Worm (Caenorhabditis elegans) whole organism, young adult: Measurements from ENCODE around the gene Y45F10D.16.

ENCODE experiments used
- B0336.3 ChIP-seq: fragments of 200-800 bp; sonication (Bioruptor generic); IDR thresholded peaks from 2 replicates; pipeline ENCODE4 v1.3.6; 2022; ENCODE audit warnings: missing genetic modification characterization, missing compliant biosample characterization
- C06A6.2 ChIP-seq: fragments of 200-800 bp; sonication (Bioruptor generic); conservative IDR thresholded peaks from 2 replicates; pipeline ENCODE4 v1.3.6; 2022; ENCODE audit warnings: missing genetic modification characterization, missing compliant biosample characterization
- F23B12.7 ChIP-seq: sonication (generic microtip); optimal IDR thresholded peaks from 2 replicates; lab custom pipeline; 2017; ENCODE audit warnings: missing genetic modification characterization, mild to moderate bottlenecking, missing compliant biosample characterization, antibody characterized with exemption, moderate library complexity; ENCODE audit not compliant: insufficient read depth
- F52B5.7 ChIP-seq: sonication (generic microtip); optimal IDR thresholded peaks from 2 replicates; lab custom pipeline; 2016; ENCODE audit warnings: mild to moderate bottlenecking, missing genetic modification characterization, missing compliant biosample characterization
- F57A8.1 ChIP-seq: fragments of 200-800 bp; sonication (Bioruptor generic); optimal IDR thresholded peaks from 2 replicates; lab custom pipeline; 2018; ENCODE audit warnings: mild to moderate bottlenecking, missing genetic modification characterization, moderate library complexity, missing compliant biosample characterization
- F57C9.4 ChIP-seq: sonication (generic microtip); optimal IDR thresholded peaks from 2 replicates; lab custom pipeline; 2017; ENCODE audit warnings: mild to moderate bottlenecking, missing genetic modification characterization, missing compliant biosample characterization
- Y53G8AR.9 ChIP-seq: fragments of 200-800 bp; sonication (Bioruptor generic); conservative IDR thresholded peaks from 2 replicates; pipeline ENCODE4 v1.3.6; 2022; ENCODE audit warnings: missing genetic modification reagents, missing genetic modification characterization, missing compliant biosample characterization
- akir-1 ChIP-seq: fragments of 200-800 bp; sonication (Bioruptor generic); optimal IDR thresholded peaks from 2 replicates; lab custom pipeline; 2018; ENCODE audit warnings: mild to moderate bottlenecking, missing genetic modification characterization, moderate library complexity, missing compliant biosample characterization
- ama-1 ChIP-seq, 3 experiments: fragments of 150-350 bp in 1 of 3; sonication (generic microtip) in 2 of 3; optimal IDR thresholded peaks; 2 replicates each; lab custom pipeline; 2014 to 2018; ENCODE audit warnings: missing biosample characterization in 2 of 3, missing genetic modification characterization in 2 of 3, missing genetic modification reagents in 2 of 3
- attf-5 ChIP-seq: fragments of 200-800 bp; sonication (Bioruptor generic); optimal IDR thresholded peaks from 2 replicates; lab custom pipeline; 2018; ENCODE audit warnings: mild to moderate bottlenecking, missing genetic modification characterization, missing compliant biosample characterization
- attf-6 ChIP-seq: fragments of 200-800 bp; sonication (Bioruptor generic); IDR thresholded peaks from 2 replicates; pipeline ENCODE4 v1.3.6; 2022; ENCODE audit warnings: missing genetic modification reagents, missing genetic modification characterization, missing compliant biosample characterization
- bed-2 ChIP-seq: fragments of 200-800 bp; sonication (Bioruptor generic); IDR thresholded peaks from 2 replicates; pipeline ENCODE4 v1.3.6; 2022; ENCODE audit warnings: missing genetic modification reagents, missing genetic modification characterization, missing compliant biosample characterization
- cebp-1 ChIP-seq, 2 experiments: fragments of 200-800 bp in 1 of 2; sonication (Bioruptor generic) in 1 of 2; sonication (generic microtip) in 1 of 2; IDR thresholded peaks in 1 of 2; optimal IDR thresholded peaks in 1 of 2; 2 replicates each; pipeline versions ENCODE4 v1.3.6 to Lab custom; 2017 to 2022; ENCODE audit warnings: missing compliant biosample characterization in 2 of 2, missing genetic modification characterization in 2 of 2, mild to moderate bottlenecking in 1 of 2, missing genetic modification reagents in 1 of 2, moderate library complexity in 1 of 2
- ceh-27 ChIP-seq: fragments of 200-800 bp; sonication (Bioruptor generic); optimal IDR thresholded peaks from 2 replicates; lab custom pipeline; 2018; ENCODE audit warnings: mild to moderate bottlenecking, missing genetic modification characterization, moderate library complexity, missing compliant biosample characterization
- ceh-40 ChIP-seq: fragments of 200-800 bp; sonication (Bioruptor generic); IDR thresholded peaks from 2 replicates; pipeline ENCODE4 v1.3.6; 2022; ENCODE audit warnings: missing genetic modification characterization, missing compliant biosample characterization
- ceh-79 ChIP-seq: sonication (generic microtip); optimal IDR thresholded peaks from 2 replicates; lab custom pipeline; 2017; ENCODE audit warnings: mild to moderate bottlenecking, missing genetic modification characterization, missing compliant biosample characterization
- chd-7 ChIP-seq: sonication (generic microtip); optimal IDR thresholded peaks from 2 replicates; lab custom pipeline; 2016; ENCODE audit warnings: mild to moderate bottlenecking, missing genetic modification characterization, moderate library complexity, missing compliant biosample characterization
- die-1 ChIP-seq: sonication (generic microtip); optimal IDR thresholded peaks from 2 replicates; lab custom pipeline; 2016; ENCODE audit warnings: missing genotype, mild to moderate bottlenecking, missing genetic modification characterization, missing compliant biosample characterization
- dox-1 ChIP-seq: fragments of 200-800 bp; sonication (Bioruptor generic); IDR thresholded peaks from 2 replicates; pipeline ENCODE4 v1.3.6; 2022; ENCODE audit warnings: missing genetic modification reagents, missing genetic modification characterization, missing compliant biosample characterization
- egl-44 ChIP-seq: fragments of 200-800 bp; sonication (Bioruptor generic); IDR thresholded peaks from 2 replicates; pipeline ENCODE4 v1.3.6; 2022; ENCODE audit warnings: missing genetic modification reagents, missing genetic modification characterization, missing compliant biosample characterization
- ekl-4 ChIP-seq: fragments of 200-800 bp; sonication (Bioruptor generic); IDR thresholded peaks from 2 replicates; pipeline ENCODE4 v1.3.6; 2022; ENCODE audit warnings: missing genetic modification reagents, missing genetic modification characterization, missing compliant biosample characterization
- fkh-3 ChIP-seq: sonication (generic microtip); optimal IDR thresholded peaks from 2 replicates; lab custom pipeline; 2016; ENCODE audit warnings: mild to moderate bottlenecking, missing genetic modification characterization, missing compliant biosample characterization
- hlh-12 ChIP-seq: sonication (generic microtip); optimal IDR thresholded peaks from 2 replicates; lab custom pipeline; 2016; ENCODE audit warnings: missing genetic modification characterization, missing compliant biosample characterization
- let-526 ChIP-seq: fragments of 200-800 bp; sonication (Bioruptor generic); IDR thresholded peaks from 2 replicates; pipeline ENCODE4 v1.3.6; 2022; ENCODE audit warnings: missing genetic modification reagents, missing genetic modification characterization, missing compliant biosample characterization
- lsy-27 ChIP-seq: sonication (generic microtip); optimal IDR thresholded peaks from 2 replicates; lab custom pipeline; 2017; ENCODE audit warnings: missing genetic modification characterization, mild to moderate bottlenecking, missing compliant biosample characterization, antibody characterized with exemption, missing genotype, borderline replicate concordance; ENCODE audit not compliant: insufficient read depth
- mes-4 ChIP-seq: sonication (generic microtip); optimal IDR thresholded peaks from 2 replicates; lab custom pipeline; 2016; ENCODE audit warnings: missing genotype, missing genetic modification characterization, missing compliant biosample characterization
- mxl-1 ChIP-seq: sonication (generic microtip); optimal IDR thresholded peaks from 2 replicates; lab custom pipeline; 2016; ENCODE audit warnings: missing genetic modification characterization, missing compliant biosample characterization
- nfyb-1 ChIP-seq: fragments of 200-800 bp; sonication (Bioruptor generic); IDR thresholded peaks from 2 replicates; pipeline ENCODE4 v1.3.6; 2022; ENCODE audit warnings: missing genetic modification reagents, missing genetic modification characterization, missing compliant biosample characterization
- nhr-80 ChIP-seq: sonication (generic microtip); optimal IDR thresholded peaks from 2 replicates; lab custom pipeline; 2016; ENCODE audit warnings: missing genetic modification characterization, missing compliant biosample characterization
- pha-4 ChIP-seq: fragments of 150-350 bp; sonication (generic microtip); optimal IDR thresholded peaks from 2 replicates; lab custom pipeline; 2014; ENCODE audit warnings: missing biosample characterization, missing genetic modification reagents, missing genetic modification characterization
- rec-8 ChIP-seq, 2 experiments: sonication (generic microtip); optimal IDR thresholded peaks; 2 replicates each; lab custom pipeline; 2016; ENCODE audit warnings: mild to moderate bottlenecking in 2 of 2, missing genetic modification characterization in 2 of 2, missing genetic modification reagents in 2 of 2, missing genotype in 2 of 2, missing biosample characterization in 1 of 2, missing compliant biosample characterization in 1 of 2, moderate library complexity in 1 of 2
- rpc-1 ChIP-seq, 2 experiments: fragments of 150-350 bp in 1 of 2; sonication (generic microtip) in 1 of 2; optimal IDR thresholded peaks; 2 replicates each; lab custom pipeline; 2014 to 2018; ENCODE audit warnings: missing biosample characterization in 1 of 2, missing genetic modification characterization in 1 of 2, missing genetic modification reagents in 1 of 2, missing genotype in 1 of 2
- snpc-4 ChIP-seq, 5 experiments: fragments of 150-350 bp in 1 of 5; sonication (generic microtip) in 4 of 5; optimal IDR thresholded peaks; 2 replicates each; lab custom pipeline; 2014 to 2018; ENCODE audit warnings: missing genetic modification characterization in 5 of 5, missing biosample characterization in 3 of 5, antibody characterized with exemption in 2 of 5, mild to moderate bottlenecking in 2 of 5, missing compliant biosample characterization in 2 of 5, missing genotype in 2 of 5, moderate library complexity in 2 of 5, missing genetic modification reagents in 1 of 5
- sptf-2 ChIP-seq: fragments of 200-800 bp; sonication (Bioruptor generic); optimal IDR thresholded peaks from 2 replicates; lab custom pipeline; 2018; ENCODE audit warnings: mild to moderate bottlenecking, missing genetic modification characterization, missing compliant biosample characterization
- tbp1 ChIP-seq: fragments of 200-800 bp; sonication (Bioruptor generic); optimal IDR thresholded peaks from 2 replicates; lab custom pipeline; 2018; ENCODE audit warnings: mild to moderate bottlenecking, missing genetic modification characterization, missing compliant biosample characterization
- unc-130 ChIP-seq: sonication (generic microtip); optimal IDR thresholded peaks from 2 replicates; lab custom pipeline; 2016; ENCODE audit warnings: missing genetic modification reagents, missing genetic modification characterization, missing compliant biosample characterization
- unc-62 ChIP-seq: fragments of 150-350 bp; optimal IDR thresholded peaks from 2 replicates; lab custom pipeline; 2014; ENCODE audit warnings: missing biosample characterization, missing genetic modification reagents, missing genetic modification characterization
- zfh-2 ChIP-seq: fragments of 200-800 bp; sonication (Bioruptor generic); conservative IDR thresholded peaks from 2 replicates; pipeline ENCODE4 v1.3.6; 2022; ENCODE audit warnings: missing genetic modification reagents, missing genetic modification characterization, missing compliant biosample characterization
- ztf-18 ChIP-seq: sonication (generic microtip); optimal IDR thresholded peaks from 2 replicates; lab custom pipeline; 2016; ENCODE audit warnings: missing genotype, mild to moderate bottlenecking, missing genetic modification characterization, missing compliant biosample characterization
- ztf-25 ChIP-seq: fragments of 200-800 bp; sonication (Bioruptor generic); IDR thresholded peaks from 2 replicates; pipeline ENCODE4 v1.3.6; 2022; ENCODE audit warnings: missing genetic modification reagents, missing genetic modification characterization, missing compliant biosample characterization
- ztf-3 ChIP-seq: fragments of 200-800 bp; sonication (Bioruptor generic); optimal IDR thresholded peaks from 2 replicates; lab custom pipeline; 2018; ENCODE audit warnings: mild to moderate bottlenecking, missing genetic modification characterization, missing compliant biosample characterization

The Y45F10D.16 gene

ce11 chrIV:13785545-13785944 lies 9.3 kb downstream of the Y45F10D.16 start, which contains the start of gene lact-9:
TSS of gene lact-9 (minus strand) at chrIV:13785645.
- TF ChIP-seq cebp-1 (GFP tag; IDR thresholded peaks at IDR 0.05; lab: Robert Waterston, UW) (no peak), cebp-1 (tag; optimal IDR thresholded peaks at IDR 0.05; lab: Kevin White, UChicago) (no peak), mes-4 (tag; lab: Kevin White, UChicago) (no peak), unc-62 (no peak)

ce11 chrIV:13786690-13787089 lies 10.5 kb downstream of the Y45F10D.16 start, which contains the start of gene icap-1:
TSS of gene icap-1 (minus strand) at chrIV:13786961.
- TF ChIP-seq Y53G8AR.9 (GFP tag; lab: Robert Waterston, UW) (no peak), rec-8 (tag; optimal IDR thresholded peaks at IDR 0.05; lab: Kevin White, UChicago) (no peak), attf-6 (GFP tag; lab: Robert Waterston, UW) (no peak), attf-5 (GFP tag; lab: Kevin White, UChicago) (peak; percentile 73), zfh-2 (no peak), rpc-1 (optimal IDR thresholded peaks at IDR 0.05; lab: Kevin White, UChicago) (no peak), rpc-1 (tag; optimal IDR thresholded peaks at IDR 0.05; lab: Kevin White, UChicago) (no peak), bed-2 (GFP tag; lab: Robert Waterston, UW) (no peak), pha-4 (tag; lab: Kevin White, UChicago) (no peak), F57C9.4 (no peak), unc-130 (no peak), snpc-4 (GFP tag; optimal IDR thresholded peaks at IDR 0.05; lab: Kevin White, UChicago) (no peak), snpc-4 (tag; optimal IDR thresholded peaks at IDR 0.05; lab: Kevin White, UChicago) (peak in 1 of 4 experiments; percentile 60), F57A8.1 (GFP tag; lab: Kevin White, UChicago) (no peak), C06A6.2 (no peak), ztf-25 (GFP tag; lab: Robert Waterston, UW) (no peak), sptf-2 (GFP tag; lab: Kevin White, UChicago) (no peak), B0336.3 (GFP tag; lab: Robert Waterston, UW) (no peak), F52B5.7 (tag; lab: Kevin White, UChicago) (no peak), ceh-27 (GFP tag; lab: Kevin White, UChicago) (no peak), dox-1 (0 out of 2 replicates have a peak, but pooled peaks have one; percentile 15), akir-1 (GFP tag; lab: Kevin White, UChicago) (no peak), F23B12.7 (no peak), fkh-3 (tag; lab: Kevin White, UChicago) (no peak), egl-44 (GFP tag; lab: Robert Waterston, UW) (no peak), mxl-1 (tag; lab: Kevin White, UChicago) (no peak), nhr-80 (tag; lab: Kevin White, UChicago) (peak; percentile 66), chd-7 (tag; lab: Kevin White, UChicago) (no peak), ztf-18 (tag; lab: Kevin White, UChicago) (peak; percentile 48), lsy-27 (tag; lab: Kevin White, UChicago) (no peak), let-526 (GFP tag; lab: Robert Waterston, UW) (no peak), ztf-3 (GFP tag; lab: Kevin White, UChicago) (no peak), ceh-79 (tag; lab: Kevin White, UChicago) (no peak), ceh-40 (no peak), ama-1 (optimal IDR thresholded peaks at IDR 0.05; lab: Kevin White, UChicago) (no peak), ama-1 (GFP tag; optimal IDR thresholded peaks at IDR 0.05; lab: Kevin White, UChicago) (no peak), die-1 (tag; lab: Kevin White, UChicago) (no peak), nfyb-1 (GFP tag; lab: Robert Waterston, UW) (no peak), ekl-4 (no peak), hlh-12 (tag; lab: Kevin White, UChicago) (no peak), tbp1 (GFP tag; lab: Kevin White, UChicago) (peak; percentile 4)
- TF ChIP-seq, all 124 proteins: peak for 6
